Fruit fly (Drosophila melanogaster): ENCODE data around the gene CG18754.

CG18754 gene

dm6 chr3R:23669401-23670216 lies 14.2 kb upstream of the CG18754 start, which contains the start of gene CG31145 (continued):
- TF ChIP-seq sd (tag; optimal IDR thresholded peaks at IDR 0.05) (peak; percentile 98), CG34376 (GFP tag; optimal IDR thresholded peaks at IDR 0.05) (peak; percentile 99), BEAF-32 (GFP tag; optimal IDR thresholded peaks at IDR 0.05) (peak; percentile 41), Fer3 (tag; optimal IDR thresholded peaks at IDR 0.05) (peak; percentile 99), prd (optimal IDR thresholded peaks at IDR 0.05) (no peak), prd (GFP tag; IDR thresholded peaks at IDR 0.05) (peak; percentile 99), chm (GFP tag; IDR thresholded peaks at IDR 0.05) (peak; percentile 95), CG8089 (GFP tag; optimal IDR thresholded peaks at IDR 0.05) (peak; percentile 99), CG9817 (tag; optimal IDR thresholded peaks at IDR 0.05) (peak; percentile 99), Doc2 (GFP tag; IDR thresholded peaks at IDR 0.05) (peak; percentile 97; the same call in 1 of the 2 replicates), CG3838 (GFP tag; optimal IDR thresholded peaks at IDR 0.05) (peak; percentile 96), YL-1 (GFP tag; optimal IDR thresholded peaks at IDR 0.05) (peak; percentile 98), CG7271 (tag; optimal IDR thresholded peaks at IDR 0.05) (peak; percentile 92), hb (GFP tag; IDR thresholded peaks at IDR 0.05; ENCODE audit: partially characterized antibody) (peak; percentile 58; the same call in 1 of the 3 replicates), sqz (GFP tag; optimal IDR thresholded peaks at IDR 0.05) (peak; percentile 99), CG4617 (GFP tag; optimal IDR thresholded peaks at IDR 0.05; ENCODE audit: borderline replicate concordance) (peak; percentile 99), CG5953 (GFP tag; IDR thresholded peaks at IDR 0.05) (peak; percentile 98), Poxn (GFP tag; IDR thresholded peaks at IDR 0.05) (peak; percentile 97), CG1529 (GFP tag; optimal IDR thresholded peaks at IDR 0.05) (peak; percentile 99), CG31441 (GFP tag; IDR thresholded peaks at IDR 0.05) (peak; percentile 100), sima (GFP tag; optimal IDR thresholded peaks at IDR 0.05) (peak; percentile 98), CG12104 (GFP tag; optimal IDR thresholded peaks at IDR 0.05) (peak; percentile 100), Hr78 (GFP tag; optimal IDR thresholded peaks at IDR 0.05) (peak in 1 of 2 experiments; percentile 98), Ets97D (GFP tag; optimal IDR thresholded peaks at IDR 0.05) (peak; percentile 95), pnt (GFP tag; optimal IDR thresholded peaks at IDR 0.05) (peak; percentile 99), kay (GFP tag; optimal IDR thresholded peaks at IDR 0.05) (peak; percentile 99), Chrac-16 (GFP tag; optimal IDR thresholded peaks at IDR 0.05) (peak; percentile 99), zfh2 (GFP tag; optimal IDR thresholded peaks at IDR 0.05) (peak; percentile 100), CG10321 (GFP tag; IDR thresholded peaks at IDR 0.05) (peak; percentile 86), CG13296 (GFP tag; optimal IDR thresholded peaks at IDR 0.05) (peak; percentile 99), Hmx (GFP tag; optimal IDR thresholded peaks at IDR 0.05) (peak; percentile 98), ken (GFP tag; IDR thresholded peaks at IDR 0.05) (peak; percentile 99), H2.0 (GFP tag; IDR thresholded peaks at IDR 0.05) (peak; percentile 99), CG4854 (GFP tag; optimal IDR thresholded peaks at IDR 0.05) (peak; percentile 99), HHEX (GFP tag; optimal IDR thresholded peaks at IDR 0.05) (peak; percentile 99), CG13123 (GFP tag; optimal IDR thresholded peaks at IDR 0.05) (peak; percentile 98), croc (GFP tag; conservative IDR thresholded peaks at IDR 0.05) (peak; percentile 99), CG1832 (GFP tag; optimal IDR thresholded peaks at IDR 0.05) (no peak), tap (tag; optimal IDR thresholded peaks at IDR 0.05) (peak; percentile 99), CG10366 (GFP tag; IDR thresholded peaks at IDR 0.05) (peak; percentile 99), zen (tag; optimal IDR thresholded peaks at IDR 0.05) (peak; percentile 98), CG12219 (GFP tag; optimal IDR thresholded peaks at IDR 0.05) (peak; percentile 99), seq (GFP tag; IDR thresholded peaks at IDR 0.05) (peak; percentile 99), CG1233 (GFP tag; optimal IDR thresholded peaks at IDR 0.05) (peak; percentile 99), sob (GFP tag; IDR thresholded peaks at IDR 0.05) (peak; percentile 99), row (GFP tag; IDR thresholded peaks at IDR 0.05) (peak; percentile 99), Hmr (GFP tag; optimal IDR thresholded peaks at IDR 0.05) (peak; percentile 100), CG6791 (GFP tag; IDR thresholded peaks at IDR 0.05; ENCODE audit: partially characterized antibody) (no peak), Meics (GFP tag; optimal IDR thresholded peaks at IDR 0.05) (peak; percentile 100)
